Fruit fly (Drosophila melanogaster): ENCODE results near the gene CG13247.

DNA sequence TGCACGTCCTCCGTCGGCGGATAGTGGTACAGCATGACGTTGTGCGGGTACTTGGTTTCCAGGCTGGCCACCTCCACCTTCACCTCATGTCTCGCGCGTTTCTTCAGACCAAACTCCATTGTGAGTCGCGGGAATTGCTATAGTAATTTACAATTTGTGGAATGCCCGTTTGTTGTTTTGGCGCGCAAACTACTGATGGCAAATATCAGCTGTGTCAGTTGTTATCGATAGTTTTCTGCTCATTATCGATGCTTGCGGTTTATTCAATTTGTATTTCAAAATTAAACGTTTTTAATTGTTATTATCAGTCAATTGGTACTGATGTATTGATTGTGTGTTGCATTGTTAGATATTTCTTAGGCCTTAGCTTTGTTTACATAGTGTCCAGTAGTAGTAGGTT, 8.7 kb upstream of the CG13247 start, which contains the start of gene Prim2:
- TF ChIP-seq Sin3A (optimal IDR thresholded peaks at IDR 0.05) (no peak), h (optimal IDR thresholded peaks at IDR 0.05) (no peak), psq (optimal IDR thresholded peaks at IDR 0.05) (no peak), insv (optimal IDR thresholded peaks at IDR 0.05) (no peak)
